Fruit fly (Drosophila melanogaster) whole organism, wandering third instar larva: ENCODE results near the gene Phb1.

Experiments
- Abd-B ChIP-seq: fragments of >200 bp; optimal IDR thresholded peaks from 2 replicates; lab custom pipeline; 2017; ENCODE audit warnings: missing biosample characterization, missing genetic modification characterization
- CG32264 ChIP-seq: fragments of 200-800 bp; sonication (Bioruptor generic); optimal IDR thresholded peaks from 2 replicates; lab custom pipeline; 2016; ENCODE audit warnings: missing biosample characterization, missing genetic modification characterization
- Dfd ChIP-seq: fragments of >200 bp; optimal IDR thresholded peaks from 2 replicates; lab custom pipeline; 2017; ENCODE audit warnings: missing biosample characterization, missing genetic modification characterization
- Dif ChIP-seq: fragments of 200-275, 200-300 bp; sonication (Bioruptor generic); optimal IDR thresholded peaks from 2 replicates; lab custom pipeline; 2018; ENCODE audit warnings: missing biosample characterization, missing genetic modification characterization; ENCODE audit not compliant: partially characterized antibody
- GATAd ChIP-seq: sonication (Bioruptor generic); optimal IDR thresholded peaks from 2 replicates; lab custom pipeline; 2016; ENCODE audit warnings: missing biosample characterization, missing genetic modification characterization
- HLH106 ChIP-seq: fragments of 200-800 bp; optimal IDR thresholded peaks from 3 replicates; lab custom pipeline; 2019; ENCODE audit warnings: missing biosample characterization, mild to moderate bottlenecking, missing genetic modification characterization, moderate library complexity
- Hnf4 ChIP-seq: fragments of 200-800 bp; sonication (Bioruptor generic); optimal IDR thresholded peaks from 2 replicates; lab custom pipeline; 2016; ENCODE audit warnings: missing biosample characterization, mild to moderate bottlenecking, missing genetic modification characterization
- Hr78 ChIP-seq: fragments of >200 bp; optimal IDR thresholded peaks from 2 replicates; lab custom pipeline; 2017; ENCODE audit warnings: missing biosample characterization, missing genetic modification characterization
- Hr83 ChIP-seq: fragments of 200-300 bp; sonication (Bioruptor generic); optimal IDR thresholded peaks from 2 replicates; lab custom pipeline; 2016; ENCODE audit warnings: missing biosample characterization, mild to moderate bottlenecking, missing genetic modification characterization, moderate library complexity; ENCODE audit not compliant: poor library complexity, severe bottlenecking
- Jra ChIP-seq: sonication (Bioruptor generic); optimal IDR thresholded peaks from 2 replicates; lab custom pipeline; 2016; ENCODE audit warnings: missing biosample characterization, missing genetic modification characterization
- Mio ChIP-seq: sonication (Bioruptor generic); optimal IDR thresholded peaks from 2 replicates; lab custom pipeline; 2016; ENCODE audit warnings: missing biosample characterization, missing genetic modification characterization
- Myc ChIP-seq: fragments of >200 bp; optimal IDR thresholded peaks from 2 replicates; lab custom pipeline; 2017
- N ChIP-seq: fragments of >200 bp; optimal IDR thresholded peaks from 2 replicates; lab custom pipeline; 2018; ENCODE audit warnings: missing biosample characterization, missing external identifiers, missing genetic modification characterization
- OdsH ChIP-seq: fragments of 200-800 bp; sonication (Bioruptor generic); optimal IDR thresholded peaks from 2 replicates; lab custom pipeline; 2016; ENCODE audit warnings: missing biosample characterization, mild to moderate bottlenecking, missing genetic modification characterization
- Rel ChIP-seq, 2 experiments: fragments of 200-800 bp; sonication (Bioruptor generic) in 1 of 2; optimal IDR thresholded peaks; 2 replicates in 1 of 2; 3 replicates in 1 of 2; lab custom pipeline; 2016 to 2019; ENCODE audit warnings: mild to moderate bottlenecking in 2 of 2, missing biosample characterization in 2 of 2, missing genetic modification characterization in 2 of 2, moderate library complexity in 1 of 2
- Sp1 ChIP-seq: fragments of 200-800 bp; sonication (Bioruptor generic); optimal IDR thresholded peaks from 3 replicates; lab custom pipeline; 2019; ENCODE audit warnings: missing biosample characterization, mild to moderate bottlenecking, missing genetic modification characterization, moderate library complexity
- Vsx2 ChIP-seq: fragments of 200-300, 225-300 bp; sonication (Bioruptor generic); optimal IDR thresholded peaks from 2 replicates; lab custom pipeline; 2018; ENCODE audit warnings: missing biosample characterization, missing genetic modification characterization; ENCODE audit not compliant: partially characterized antibody
- br ChIP-seq: fragments of 200-800 bp; sonication (Bioruptor generic); optimal IDR thresholded peaks from 2 replicates; lab custom pipeline; 2016; ENCODE audit warnings: missing biosample characterization, missing genetic modification characterization
- brk ChIP-seq: fragments of 200-800 bp; sonication (Bioruptor generic); optimal IDR thresholded peaks from 2 replicates; lab custom pipeline; 2016; ENCODE audit warnings: missing biosample characterization, mild to moderate bottlenecking, missing genetic modification characterization
- dl ChIP-seq, 2 experiments: fragments of 175-275, 200-275 bp in 1 of 2; fragments of 200-275 bp in 1 of 2; sonication (Bioruptor generic); optimal IDR thresholded peaks; lab custom pipeline; 2018; ENCODE audit warnings: mild to moderate bottlenecking in 2 of 2, missing biosample characterization in 2 of 2, missing genetic modification characterization in 2 of 2, moderate library complexity in 2 of 2; ENCODE audit not compliant: partially characterized antibody in 2 of 2, insufficient read depth in 1 of 2
- dmrt93B ChIP-seq: fragments of 200-800 bp; sonication (Bioruptor generic); optimal IDR thresholded peaks from 2 replicates; lab custom pipeline; 2018; ENCODE audit warnings: missing biosample characterization, mild to moderate bottlenecking, missing genetic modification characterization
- dsf ChIP-seq: sonication (Bioruptor generic); optimal IDR thresholded peaks from 2 replicates; lab custom pipeline; 2016; ENCODE audit warnings: missing biosample characterization, missing genetic modification characterization, borderline replicate concordance
- ey ChIP-seq: fragments of 200-800 bp; sonication (Bioruptor generic); optimal IDR thresholded peaks from 2 replicates; lab custom pipeline; 2016; ENCODE audit warnings: missing biosample characterization, missing genetic modification characterization
- foxo ChIP-seq, 2 experiments: fragments of 200-800 bp; sonication (Bioruptor generic); optimal IDR thresholded peaks; 2 replicates in 1 of 2; 3 replicates in 1 of 2; lab custom pipeline; 2016 to 2017; ENCODE audit warnings: missing biosample characterization in 2 of 2, missing genetic modification characterization in 2 of 2
- fru ChIP-seq: fragments of 200-800 bp; sonication (Bioruptor generic); optimal IDR thresholded peaks from 3 replicates; lab custom pipeline; 2016; ENCODE audit warnings: missing biosample characterization, mild to moderate bottlenecking, missing genetic modification characterization
- h ChIP-seq: fragments of 200-800 bp; sonication (Bioruptor generic); optimal IDR thresholded peaks from 3 replicates; lab custom pipeline; 2016; ENCODE audit warnings: missing biosample characterization, mild to moderate bottlenecking, missing genetic modification characterization
- jim ChIP-seq: fragments of 175-275, 200-325 bp; sonication (Bioruptor generic); optimal IDR thresholded peaks from 2 replicates; lab custom pipeline; 2016; ENCODE audit warnings: missing biosample characterization, mild to moderate bottlenecking, missing genetic modification characterization
- lola ChIP-seq: fragments of >200 bp; optimal IDR thresholded peaks from 2 replicates; lab custom pipeline; 2017; ENCODE audit warnings: missing biosample characterization, missing genetic modification characterization
- pan ChIP-seq: fragments of >200 bp; optimal IDR thresholded peaks from 2 replicates; lab custom pipeline; 2017
- psq ChIP-seq: fragments of 200-800 bp; sonication (Bioruptor generic); optimal IDR thresholded peaks from 3 replicates; lab custom pipeline; 2017; ENCODE audit warnings: missing biosample characterization, mild to moderate bottlenecking, missing genetic modification characterization, moderate library complexity
- rgr ChIP-seq: fragments of 200-800 bp; sonication (Bioruptor generic); optimal IDR thresholded peaks from 3 replicates; lab custom pipeline; 2016; ENCODE audit warnings: missing biosample characterization, mild to moderate bottlenecking, missing genetic modification characterization
- sage ChIP-seq: fragments of 200-800 bp; sonication (Bioruptor generic); optimal IDR thresholded peaks from 2 replicates; lab custom pipeline; 2016; ENCODE audit warnings: missing biosample characterization, mild to moderate bottlenecking, missing genetic modification characterization
- sv ChIP-seq: fragments of 200-800 bp; sonication (Bioruptor generic); optimal IDR thresholded peaks from 3 replicates; lab custom pipeline; 2016; ENCODE audit warnings: missing biosample characterization, missing genetic modification characterization
- usp ChIP-seq: fragments of >200 bp; optimal IDR thresholded peaks from 2 replicates; lab custom pipeline; 2017; ENCODE audit warnings: missing biosample characterization, missing genetic modification characterization
- woc ChIP-seq: sonication (Bioruptor generic); optimal IDR thresholded peaks from 2 replicates; lab custom pipeline; 2016; ENCODE audit warnings: missing biosample characterization, mild to moderate bottlenecking, missing genetic modification characterization

Gene Phb1

DNA sequence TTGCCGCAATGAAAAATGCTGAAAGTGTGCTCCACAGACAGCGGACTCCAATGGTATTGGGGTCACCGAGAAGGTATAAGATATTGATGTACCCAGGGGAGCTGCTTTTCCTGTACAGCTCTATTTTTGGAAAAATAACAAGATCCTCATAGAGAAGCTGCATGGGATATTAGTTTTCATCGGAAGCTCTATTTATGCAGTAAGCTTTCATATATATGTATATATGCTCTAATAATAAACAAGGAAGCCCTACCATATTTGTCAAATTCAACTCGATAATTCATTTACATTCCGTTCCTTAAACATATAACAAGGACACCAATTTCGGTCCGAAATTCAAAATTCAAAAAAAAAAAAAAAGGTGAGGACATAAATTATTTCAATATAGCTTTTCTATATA lies 21.9 kb downstream of the Phb1 start, which contains the start of the genes CG17344 and CG43731:
TSS of gene CG17344 (plus strand) at position 301 of the 400 bp plus-strand sequence.
TSS of gene CG43731 (plus strand) at position 301 of the 400 bp plus-strand sequence.
- TF ChIP-seq Jra (GFP tag; lab: Kevin White, UChicago) (no peak), N (GFP tag; lab: Kevin White, UChicago) (no peak), Hnf4 (GFP tag; lab: Kevin White, UChicago) (no peak), Dfd (no peak), Vsx2 (GFP tag; lab: Kevin White, UChicago) (no peak), Myc (lab: Kevin White, UChicago) (no peak), dmrt93B (GFP tag; lab: Kevin White, UChicago) (no peak), lola (GFP tag; lab: Kevin White, UChicago) (no peak), Hr78 (GFP tag; lab: Kevin White, UChicago) (no peak), pan (lab: Kevin White, UChicago) (no peak), br (GFP tag; lab: Kevin White, UChicago) (no peak)

DNA sequence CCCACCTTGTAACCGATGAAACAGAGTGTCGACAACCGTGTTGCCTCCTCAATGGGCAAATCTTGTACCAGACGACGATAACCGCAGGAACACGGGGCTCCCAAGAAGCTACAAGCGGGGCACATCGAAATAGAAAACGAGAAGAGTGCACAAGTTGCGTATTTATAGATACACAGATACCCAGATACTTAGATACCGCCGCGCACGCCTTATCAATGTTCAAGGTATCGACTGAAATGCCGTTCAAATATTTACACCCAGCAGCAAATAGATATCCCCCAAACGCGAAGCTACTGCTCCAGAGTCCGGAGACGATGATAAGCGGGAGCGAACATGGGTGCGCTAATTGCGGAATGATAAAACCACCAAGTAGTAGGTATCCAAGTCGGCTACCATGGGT lies 25.0 kb downstream of the Phb1 start:
- TF ChIP-seq Hnf4 (GFP tag; lab: Kevin White, UChicago) (no peak), fru (no peak), psq (GFP tag; lab: Kevin White, UChicago) (no peak), Jra (GFP tag; lab: Kevin White, UChicago) (no peak), Rel (GFP tag; optimal IDR thresholded peaks at IDR 0.05; lab: Kevin White, UChicago) (no peak), Rel (tag; optimal IDR thresholded peaks at IDR 0.05; lab: Kevin White, UChicago) (no peak), sv (GFP tag; lab: Kevin White, UChicago) (no peak), ey (GFP tag; lab: Kevin White, UChicago) (no peak), h (no peak), Sp1 (GFP tag; lab: Kevin White, UChicago) (no peak), sage (GFP tag; lab: Kevin White, UChicago) (no peak), rgr (GFP tag; lab: Kevin White, UChicago) (no peak), dsf (GFP tag; lab: Kevin White, UChicago) (no peak), Vsx2 (GFP tag; lab: Kevin White, UChicago) (no peak), Hr78 (GFP tag; lab: Kevin White, UChicago) (no peak), OdsH (GFP tag; lab: Kevin White, UChicago) (no peak)

DNA sequence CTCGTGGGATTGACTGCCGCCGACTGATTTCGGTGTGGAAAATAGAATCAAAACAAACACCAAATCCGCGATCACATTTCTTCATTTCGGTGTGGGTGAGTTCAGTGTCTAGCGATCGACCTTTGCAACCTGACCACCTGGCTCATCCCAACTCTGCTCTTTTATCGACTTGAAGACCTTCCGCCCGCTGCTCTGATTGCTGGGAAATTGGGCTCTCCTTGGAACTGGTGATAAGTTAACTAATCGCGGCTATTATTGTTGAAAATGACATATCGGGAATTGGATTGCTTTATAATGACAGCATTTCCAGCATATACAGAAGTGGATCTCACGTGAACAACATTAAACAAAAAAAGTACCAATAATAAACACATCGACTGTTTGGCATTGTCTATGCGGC lies 26.3 kb downstream of the Phb1 start:
- TF ChIP-seq sv (GFP tag; lab: Kevin White, UChicago) (no peak), rgr (GFP tag; lab: Kevin White, UChicago) (no peak), jim (GFP tag; lab: Kevin White, UChicago) (no peak), Sp1 (GFP tag; lab: Kevin White, UChicago) (no peak), Hr78 (GFP tag; lab: Kevin White, UChicago) (no peak), br (GFP tag; lab: Kevin White, UChicago) (no peak), N (GFP tag; lab: Kevin White, UChicago) (no peak), dl (GFP tag; optimal IDR thresholded peaks at IDR 0.05; lab: Kevin White, UChicago; ENCODE audit: insufficient read depth in 1 of 2, partially characterized antibody in 2 of 2) (no peak), h (no peak)
- TF ChIP-seq, all 38 proteins: peak for 0

DNA sequence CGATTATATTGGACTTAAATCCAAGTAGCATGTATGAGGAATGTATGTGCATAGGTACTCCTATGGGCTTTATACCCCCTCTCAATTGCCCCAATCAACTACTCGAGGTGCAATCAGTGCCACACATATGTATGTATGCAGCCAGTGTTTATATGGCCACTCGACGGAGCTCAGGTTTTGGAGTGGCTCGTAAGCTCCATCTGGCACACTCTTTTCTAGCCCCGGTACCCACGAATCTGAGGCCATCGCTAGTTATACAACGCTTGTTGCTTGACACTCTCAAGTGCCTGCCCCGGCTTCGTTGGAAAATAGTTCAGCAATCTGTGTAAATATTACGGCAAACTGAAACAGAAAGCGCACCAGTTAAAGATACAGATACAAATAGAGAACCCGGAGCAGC lies 27.3 kb downstream of the Phb1 start:
- no peak for TF ChIP-seq fru
- TF ChIP-seq OdsH (GFP tag; lab: Kevin White, UChicago) = no peak
- TF ChIP-seq Hnf4 (GFP tag; lab: Kevin White, UChicago) = no peak
- no peak for TF ChIP-seq pan (lab: Kevin White, UChicago)

DNA sequence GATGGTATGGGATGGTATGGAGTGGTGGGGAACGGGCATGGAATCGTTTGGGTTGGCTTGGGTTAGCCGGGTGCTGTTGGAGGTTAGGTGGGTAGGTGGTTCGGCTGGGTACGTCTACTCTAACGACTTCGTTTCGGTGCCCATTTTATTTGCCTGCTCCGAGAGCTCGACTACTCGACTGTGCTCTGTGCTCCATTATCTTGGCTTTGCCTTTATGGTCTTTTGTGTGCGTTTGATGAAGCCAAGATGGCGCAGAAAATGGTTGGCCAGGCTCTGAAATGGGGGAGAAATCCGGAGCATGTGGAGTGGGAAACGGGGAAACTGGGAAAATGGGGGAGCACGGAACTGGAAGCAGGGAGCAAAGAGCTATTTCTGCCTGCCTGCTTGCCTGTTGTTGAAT lies 29.8 kb downstream of the Phb1 start:
- no peak for TF ChIP-seq woc (GFP tag; lab: Kevin White, UChicago)
- no peak for TF ChIP-seq Jra (GFP tag; lab: Kevin White, UChicago)
- TF ChIP-seq GATAd (GFP tag; lab: Kevin White, UChicago) = no peak
- no peak for TF ChIP-seq foxo (GFP tag; optimal IDR thresholded peaks at IDR 0.05; lab: Kevin White, UChicago)
- TF ChIP-seq Sp1 (GFP tag; lab: Kevin White, UChicago) = no peak

DNA sequence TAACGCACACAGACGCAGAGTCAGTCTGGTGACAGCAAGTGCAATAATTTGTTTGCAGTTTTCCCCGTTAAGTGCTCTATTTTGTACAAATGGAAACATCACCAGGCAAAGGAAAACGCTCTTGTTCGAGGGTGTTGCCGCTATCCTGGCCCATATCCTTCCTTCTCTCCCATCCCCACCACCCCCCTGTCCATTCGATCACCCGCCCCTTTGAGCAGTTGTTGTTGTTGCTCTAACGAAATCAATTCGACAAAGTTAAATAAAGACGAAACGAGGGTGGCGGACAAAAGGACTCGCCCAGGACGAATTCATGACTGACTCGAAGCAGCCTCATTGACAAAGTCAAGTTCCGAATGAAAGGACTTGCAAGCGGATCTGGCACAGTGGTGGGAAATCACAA lies 34.3 kb downstream of the Phb1 start:
- TF ChIP-seq Hr83 (no peak), Myc (lab: Kevin White, UChicago) (no peak), Hr78 (GFP tag; lab: Kevin White, UChicago) (no peak), Abd-B (GFP tag; lab: Kevin White, UChicago) (no peak), CG32264 (GFP tag; lab: Kevin White, UChicago) (no peak), Mio (GFP tag; lab: Kevin White, UChicago) (no peak), woc (GFP tag; lab: Kevin White, UChicago) (no peak), usp (no peak), psq (GFP tag; lab: Kevin White, UChicago) (no peak), lola (GFP tag; lab: Kevin White, UChicago) (no peak), OdsH (GFP tag; lab: Kevin White, UChicago) (no peak), Dif (GFP tag; lab: Kevin White, UChicago) (no peak), pan (lab: Kevin White, UChicago) (no peak), HLH106 (tag; lab: Kevin White, UChicago) (no peak), brk (GFP tag; lab: Kevin White, UChicago) (no peak), Rel (GFP tag; optimal IDR thresholded peaks at IDR 0.05; lab: Kevin White, UChicago) (no peak), Rel (tag; optimal IDR thresholded peaks at IDR 0.05; lab: Kevin White, UChicago) (no peak), Sp1 (GFP tag; lab: Kevin White, UChicago) (no peak), ey (GFP tag; lab: Kevin White, UChicago) (no peak)
